Fruit fly (Drosophila melanogaster) whole organism, adult: Measurements from ENCODE around the gene Ip259.
A peak's percentile ranks its signal among the peaks of the same experiment; 100 is the strongest.

Experiments
- CG11617 ChIP-seq: fragments of 200-800 bp; sonication (Bioruptor generic); optimal IDR thresholded peaks from 2 replicates; lab custom pipeline; 2017; ENCODE audit warnings: mild to moderate bottlenecking, missing biosample characterization, missing genetic modification reagents, missing genetic modification characterization
- CG12768 ChIP-seq: fragments of 200-800 bp; sonication (Bioruptor generic); optimal IDR thresholded peaks from 2 replicates; lab custom pipeline; 2017; ENCODE audit warnings: missing biosample characterization, missing genetic modification characterization, mild to moderate bottlenecking, moderate library complexity, missing genetic modification reagents
- CG14711 ChIP-seq: fragments of 200-800 bp; sonication (Bioruptor generic); optimal IDR thresholded peaks from 2 replicates; lab custom pipeline; 2018; ENCODE audit warnings: missing biosample characterization, mild to moderate bottlenecking, missing genetic modification characterization, moderate library complexity
- CG1620 ChIP-seq: fragments of 200-800 bp; sonication (Bioruptor generic); optimal IDR thresholded peaks from 2 replicates; lab custom pipeline; 2016; ENCODE audit warnings: missing biosample characterization, missing genetic modification characterization
- CG33017 ChIP-seq: fragments of 200-800 bp; sonication (Bioruptor generic); optimal IDR thresholded peaks from 2 replicates; lab custom pipeline; 2018; ENCODE audit warnings: missing biosample characterization, mild to moderate bottlenecking, missing genetic modification characterization, moderate library complexity
- CG5204 ChIP-seq: fragments of 200-800 bp; sonication (Bioruptor generic); optimal IDR thresholded peaks from 2 replicates; lab custom pipeline; 2016; ENCODE audit warnings: missing biosample characterization, missing genetic modification characterization
- CG7045 ChIP-seq: fragments of 200-800 bp; sonication (Bioruptor generic); optimal IDR thresholded peaks from 2 replicates; lab custom pipeline; 2017; ENCODE audit warnings: missing biosample characterization, mild to moderate bottlenecking, missing genetic modification characterization
- CG7101 ChIP-seq: fragments of 200-800 bp; sonication (Bioruptor generic); optimal IDR thresholded peaks from 2 replicates; lab custom pipeline; 2018; ENCODE audit warnings: missing biosample characterization, mild to moderate bottlenecking, missing genetic modification characterization, moderate library complexity
- Clk ChIP-seq: fragments of 200-800 bp; sonication (Bioruptor generic); optimal IDR thresholded peaks from 2 replicates; lab custom pipeline; 2017; ENCODE audit warnings: missing biosample characterization, missing genetic modification characterization
- Crg-1 ChIP-seq: fragments of 200-800 bp; sonication (Bioruptor generic); optimal IDR thresholded peaks from 2 replicates; lab custom pipeline; 2016; ENCODE audit warnings: missing biosample characterization, missing genetic modification characterization
- Hr96 ChIP-seq: fragments of 200-800 bp; sonication (Bioruptor generic); optimal IDR thresholded peaks from 2 replicates; lab custom pipeline; 2016; ENCODE audit warnings: missing biosample characterization, missing genetic modification characterization
- Mnt ChIP-seq: fragments of 200-800 bp; sonication (Bioruptor generic); optimal IDR thresholded peaks from 2 replicates; lab custom pipeline; 2016; ENCODE audit warnings: missing biosample characterization, mild to moderate bottlenecking, missing genetic modification characterization
- bab1 ChIP-seq: fragments of 200-800 bp; sonication (Bioruptor generic); optimal IDR thresholded peaks from 3 replicates; lab custom pipeline; 2019; ENCODE audit warnings: missing biosample characterization, mild to moderate bottlenecking, missing genetic modification characterization, moderate library complexity
- cic ChIP-seq: fragments of 200-800 bp; sonication (Bioruptor generic); optimal IDR thresholded peaks from 2 replicates; lab custom pipeline; 2017; ENCODE audit warnings: missing biosample characterization, mild to moderate bottlenecking, missing genetic modification characterization, moderate library complexity
- cnc ChIP-seq, 2 experiments: fragments of >200 bp; optimal IDR thresholded peaks; 2 replicates each; lab custom pipeline; 2017
- kay ChIP-seq: fragments of 200-800 bp; sonication (Bioruptor generic); peaks from one replicate; lab custom pipeline; 2016; ENCODE audit warnings: missing biosample characterization, missing genetic modification characterization, borderline replicate concordance
- ovo ChIP-seq: fragments of 200-800 bp; sonication (Bioruptor generic); optimal IDR thresholded peaks from 2 replicates; lab custom pipeline; 2016; ENCODE audit warnings: missing biosample characterization, missing genetic modification characterization
- pad ChIP-seq: fragments of 200-800 bp; sonication (Bioruptor generic); optimal IDR thresholded peaks from 3 replicates; lab custom pipeline; 2017; ENCODE audit warnings: missing biosample characterization, missing genetic modification characterization, mild to moderate bottlenecking, moderate library complexity, missing genetic modification reagents
- tj ChIP-seq: fragments of 200-800 bp; sonication (Bioruptor generic); optimal IDR thresholded peaks from 3 replicates; lab custom pipeline; 2017; ENCODE audit warnings: missing biosample characterization, mild to moderate bottlenecking, missing genetic modification characterization, moderate library complexity
- toe ChIP-seq: fragments of 200-800 bp; sonication (Bioruptor generic); optimal IDR thresholded peaks from 2 replicates; lab custom pipeline; 2016; ENCODE audit warnings: missing biosample characterization, missing genetic modification characterization

The Ip259 gene

DNA sequence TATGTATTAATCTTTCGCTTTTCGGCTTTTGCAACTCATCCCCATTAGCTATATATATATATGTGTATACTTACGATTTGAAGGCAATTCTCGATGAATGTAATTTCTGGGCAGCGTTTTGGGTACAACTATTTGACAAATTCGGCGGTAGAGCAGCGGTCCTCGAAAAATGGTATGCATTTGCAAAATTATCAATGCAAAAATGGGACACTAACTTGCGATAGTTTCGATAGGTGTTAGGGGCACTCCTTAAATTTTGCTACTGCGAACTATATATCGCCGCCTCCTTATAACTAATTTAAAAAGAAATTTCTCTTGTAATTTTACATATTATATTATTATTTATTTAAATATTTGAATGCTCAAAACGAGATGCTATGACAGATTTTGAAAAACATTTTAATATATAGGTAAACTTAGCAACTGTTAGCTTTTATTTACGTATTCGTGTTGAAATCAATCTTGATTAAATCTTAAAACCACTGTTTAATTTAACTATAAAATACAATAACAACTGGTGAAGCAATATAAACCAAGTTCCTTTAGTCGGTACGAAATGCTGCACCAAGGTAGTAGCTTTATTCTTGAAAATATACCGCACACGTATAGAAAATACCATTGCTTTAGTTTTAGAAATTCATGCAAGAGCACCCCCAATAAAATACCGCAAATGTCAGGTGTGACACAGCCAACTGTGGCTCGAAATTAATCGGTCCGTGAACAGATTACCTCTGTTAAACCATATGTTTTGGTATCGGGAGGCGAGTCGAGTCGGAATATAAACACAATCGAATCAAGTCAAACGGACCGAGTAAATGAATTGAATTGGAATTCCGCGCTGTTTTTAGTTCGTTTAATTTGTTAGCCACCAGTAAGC, 5.3 kb downstream of the Ip259 start, which contains the start of the genes CG5355 and Klp31E:
Gene CG5355, minus strand, starts transcription at position 213 of the 877 bp plus-strand sequence.
Gene Klp31E, plus strand, starts transcription at position 767 of the 877 bp plus-strand sequence.
- TF ChIP-seq CG7045 (GFP tag; lab: Kevin White, UChicago) (peak; percentile 64), Hr96 (GFP tag; lab: Kevin White, UChicago) (no peak), cic (GFP tag; lab: Kevin White, UChicago) (no peak), CG33017 (peak; percentile 41), bab1 (GFP tag; lab: Kevin White, UChicago) (no peak), CG1620 (GFP tag; lab: Kevin White, UChicago) (peak; percentile 46), cnc (optimal IDR thresholded peaks at IDR 0.05; lab: Kevin White, UChicago) (peak in 1 of 2 experiments; percentile 37), CG7101 (tag; lab: Kevin White, UChicago) (peak; percentile 60), Mnt (GFP tag; lab: Kevin White, UChicago) (peak; percentile 33), CG14711 (tag; lab: Kevin White, UChicago) (peak; percentile 47), CG11617 (GFP tag; lab: Kevin White, UChicago) (peak; percentile 78), CG12768 (GFP tag; lab: Kevin White, UChicago) (peak; percentile 61), pad (GFP tag; lab: Kevin White, UChicago) (peak; percentile 52), Clk (peak; percentile 31), tj (GFP tag; lab: Kevin White, UChicago) (peak; percentile 39), Crg-1 (GFP tag; lab: Kevin White, UChicago) (no peak)

DNA sequence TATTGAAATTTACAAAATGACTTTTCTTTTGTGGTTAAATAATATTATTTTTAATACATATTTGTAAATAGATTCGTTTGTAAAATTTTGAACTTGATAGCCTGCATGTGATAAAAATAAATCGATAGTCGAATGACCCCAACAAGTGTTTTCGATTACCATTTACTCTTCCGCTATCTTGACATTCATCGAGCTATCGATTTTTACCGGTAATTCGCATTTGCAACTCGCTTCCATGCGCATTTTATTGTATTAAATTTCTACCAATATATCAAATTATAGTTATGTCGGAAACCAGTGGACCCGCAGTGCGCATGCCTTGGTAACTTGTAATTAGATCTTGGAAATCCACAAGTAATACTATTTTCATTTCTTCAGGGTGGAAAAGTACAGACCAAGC, 10.8 kb downstream of the Ip259 start, which contains the start of gene RfC3:
Gene RfC3, plus strand, starts transcription at position 210 of the 400 bp plus-strand sequence.
- peak; percentile 16 for TF ChIP-seq Mnt (GFP tag; lab: Kevin White, UChicago)
- no peak for TF ChIP-seq CG7045 (GFP tag; lab: Kevin White, UChicago)
- peak; percentile 94 for TF ChIP-seq kay (GFP tag; lab: Kevin White, UChicago)

DNA sequence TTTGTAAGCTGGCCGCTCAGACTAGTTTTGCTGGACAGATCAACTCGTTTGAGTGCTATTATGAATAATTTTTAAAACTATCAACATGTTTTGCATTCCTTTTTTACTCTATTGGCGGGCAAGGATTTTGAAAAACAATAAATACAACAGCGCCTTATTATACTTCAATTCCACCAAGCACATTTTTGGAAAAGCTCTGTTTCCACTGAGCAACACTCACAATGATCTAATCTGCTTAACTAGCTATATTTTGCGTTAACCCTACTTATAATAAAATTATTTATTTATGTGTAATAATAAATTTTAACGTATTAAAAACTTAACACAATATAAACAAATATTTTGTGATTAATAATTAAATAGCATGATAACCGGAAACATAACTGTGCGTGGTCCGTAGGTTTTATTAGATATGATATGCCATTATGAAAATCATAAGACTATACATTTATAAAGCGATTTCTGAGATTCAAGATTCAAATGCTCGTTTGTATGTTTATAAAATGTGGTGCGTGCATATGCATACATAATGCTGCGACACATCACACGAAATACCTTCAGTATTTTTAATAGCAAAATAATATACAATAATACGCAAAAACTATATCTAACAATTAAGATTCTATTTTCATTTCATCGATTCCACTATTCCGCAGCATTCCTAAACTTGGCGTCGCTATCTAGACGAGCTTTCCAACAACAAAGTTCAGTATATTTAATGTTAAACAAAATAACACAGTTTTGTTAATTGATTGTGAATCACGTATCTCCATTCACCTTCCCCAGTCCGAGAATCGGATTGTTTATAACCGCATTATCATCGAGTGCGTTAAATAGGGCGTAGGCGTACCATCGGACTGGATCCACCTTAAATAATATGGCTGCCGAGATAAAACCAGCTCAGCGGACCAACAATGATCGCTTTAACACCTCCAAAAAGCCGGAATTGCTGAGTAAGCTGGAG, 14.8 kb downstream of the Ip259 start, which contains the start of the genes pie and Wdfy2:
Gene pie, minus strand, starts transcription at position 138 of the 964 bp plus-strand sequence.
Gene Wdfy2, plus strand, starts transcription at position 649 of the 964 bp plus-strand sequence.
- no peak for TF ChIP-seq cic (GFP tag; lab: Kevin White, UChicago)
- no peak for TF ChIP-seq toe (GFP tag; lab: Kevin White, UChicago)
- TF ChIP-seq Mnt (GFP tag; lab: Kevin White, UChicago) = no peak
- TF ChIP-seq CG7045 (GFP tag; lab: Kevin White, UChicago) = no peak
- no peak for TF ChIP-seq Hr96 (GFP tag; lab: Kevin White, UChicago)
- TF ChIP-seq CG12768 (GFP tag; lab: Kevin White, UChicago) = no peak
- TF ChIP-seq CG11617 (GFP tag; lab: Kevin White, UChicago) = no peak
- TF ChIP-seq bab1 (GFP tag; lab: Kevin White, UChicago) = peak; percentile 4
- no peak for TF ChIP-seq ovo (GFP tag; lab: Kevin White, UChicago)
- TF ChIP-seq CG33017 = no peak
- no peak for TF ChIP-seq Clk
- TF ChIP-seq pad (GFP tag; lab: Kevin White, UChicago) = no peak
- no peak for TF ChIP-seq Crg-1 (GFP tag; lab: Kevin White, UChicago)
- TF ChIP-seq kay (GFP tag; lab: Kevin White, UChicago) = peak; percentile 68
- TF ChIP-seq cnc (optimal IDR thresholded peaks at IDR 0.05; lab: Kevin White, UChicago) = no peak
- peak; percentile 88 for TF ChIP-seq tj (GFP tag; lab: Kevin White, UChicago)

DNA sequence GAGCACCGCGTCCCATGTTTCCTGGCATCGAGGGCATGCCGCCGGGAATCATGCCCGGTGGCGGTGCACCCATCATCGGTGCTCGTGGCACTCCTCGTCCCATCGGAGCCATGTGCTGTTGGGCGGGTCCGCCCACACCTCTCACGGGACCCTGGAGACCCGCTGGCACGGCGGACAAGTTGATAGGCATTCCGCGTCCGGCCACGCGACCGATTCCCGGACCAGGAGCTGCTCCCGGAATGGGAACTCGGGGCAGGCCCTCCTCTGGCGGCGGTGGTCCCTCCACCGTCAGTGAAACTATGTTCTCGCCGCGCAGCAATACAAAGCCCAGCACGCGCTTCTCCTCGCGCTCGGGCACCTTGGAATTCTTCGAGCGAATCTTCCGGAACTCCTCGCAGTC, 17.4 kb downstream of the Ip259 start:
- TF ChIP-seq kay (GFP tag; lab: Kevin White, UChicago) (no peak), CG1620 (GFP tag; lab: Kevin White, UChicago) (no peak), bab1 (GFP tag; lab: Kevin White, UChicago) (no peak), Hr96 (GFP tag; lab: Kevin White, UChicago) (no peak), ovo (GFP tag; lab: Kevin White, UChicago) (no peak), CG12768 (GFP tag; lab: Kevin White, UChicago) (no peak), CG7101 (tag; lab: Kevin White, UChicago) (no peak), toe (GFP tag; lab: Kevin White, UChicago) (no peak), CG11617 (GFP tag; lab: Kevin White, UChicago) (no peak), pad (GFP tag; lab: Kevin White, UChicago) (no peak)

DNA sequence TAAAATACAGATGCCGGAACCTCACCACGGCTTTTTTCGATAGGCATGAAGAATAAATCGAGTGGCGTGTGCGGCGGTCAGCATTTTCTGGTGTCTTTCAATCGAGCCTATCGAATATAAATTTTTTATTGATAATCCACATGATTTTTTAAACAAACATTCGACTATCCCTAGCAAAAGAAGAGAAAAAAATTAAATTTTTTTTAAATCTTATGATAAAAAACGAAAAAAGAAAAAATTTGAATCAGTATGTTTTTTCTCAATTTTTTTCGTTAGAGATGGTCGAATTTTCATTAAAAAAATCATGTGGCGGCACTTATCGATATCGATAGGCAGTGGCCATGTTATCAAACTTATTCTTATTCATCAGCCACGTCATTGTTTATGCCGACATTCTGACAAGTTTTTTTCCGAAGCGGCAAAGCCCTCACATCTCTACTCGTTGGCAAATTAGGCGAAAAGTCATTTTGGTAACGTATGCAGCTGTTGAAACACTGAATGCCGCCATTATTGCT, 18.4 kb downstream of the Ip259 start, which contains the start of the genes SmB and KdelR:
Gene SmB, minus strand, starts transcription at position 94 of the 515 bp plus-strand sequence.
Gene KdelR, plus strand, starts transcription at position 354 of the 515 bp plus-strand sequence.
- TF ChIP-seq bab1 (GFP tag; lab: Kevin White, UChicago) = peak; percentile 34
- peak; percentile 97 for TF ChIP-seq tj (GFP tag; lab: Kevin White, UChicago)
- no peak for TF ChIP-seq Hr96 (GFP tag; lab: Kevin White, UChicago)
- peak; percentile 26 for TF ChIP-seq cic (GFP tag; lab: Kevin White, UChicago)
- no peak for TF ChIP-seq Clk
- TF ChIP-seq CG5204 = no peak
- TF ChIP-seq CG7101 (tag; lab: Kevin White, UChicago) = peak; percentile 63
- no peak for TF ChIP-seq ovo (GFP tag; lab: Kevin White, UChicago)
- peak; percentile 89 for TF ChIP-seq Mnt (GFP tag; lab: Kevin White, UChicago)
- TF ChIP-seq cnc (optimal IDR thresholded peaks at IDR 0.05; lab: Kevin White, UChicago) = peak in 1 of 2 experiments; percentile 2
- no peak for TF ChIP-seq CG12768 (GFP tag; lab: Kevin White, UChicago)
- no peak for TF ChIP-seq kay (GFP tag; lab: Kevin White, UChicago)
- TF ChIP-seq CG14711 (tag; lab: Kevin White, UChicago) = peak; percentile 65
- TF ChIP-seq CG11617 (GFP tag; lab: Kevin White, UChicago) = peak; percentile 65
- TF ChIP-seq CG1620 (GFP tag; lab: Kevin White, UChicago) = no peak
- TF ChIP-seq Crg-1 (GFP tag; lab: Kevin White, UChicago) = peak; percentile 54
